Worm (Caenorhabditis elegans): ENCODE data around the gene irld-60.

The irld-60 gene

DNA sequence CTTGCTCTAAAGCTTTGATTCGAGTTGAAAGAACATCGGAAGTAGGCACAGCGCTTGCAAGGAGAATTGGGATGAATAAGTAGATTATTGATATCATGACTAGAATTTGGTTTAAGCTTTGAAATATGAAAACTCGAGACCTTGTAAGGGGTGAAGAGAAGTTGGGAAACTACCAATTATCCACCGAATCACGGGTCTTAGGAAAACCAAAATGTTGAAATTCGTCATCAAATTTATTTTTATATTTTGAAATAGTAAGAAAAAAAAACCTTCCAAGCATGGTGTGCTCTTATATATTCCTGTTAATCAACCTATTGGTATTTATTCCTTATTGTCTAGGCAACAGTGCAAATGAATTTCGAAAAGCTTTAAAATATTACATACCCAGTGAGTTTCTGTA, at the start of gene irld-60, which contains the start of gene irld-20:
Gene irld-60 (minus strand): TSS at position 101 of the 400 bp plus-strand sequence.
Gene irld-20 (plus strand): TSS at position 279 of the 400 bp plus-strand sequence.
- TF ChIP-seq egl-27 (tag; optimal IDR thresholded peaks at IDR 0.05) (no peak), ZK546.5 (tag; optimal IDR thresholded peaks at IDR 0.05) (no peak), ztf-1 (GFP tag; conservative IDR thresholded peaks at IDR 0.05) (no peak), nhr-6 (tag; optimal IDR thresholded peaks at IDR 0.05) (no peak), unc-62 (GFP tag; optimal IDR thresholded peaks at IDR 0.05) (no peak), R02D3.7 (tag; optimal IDR thresholded peaks at IDR 0.05) (no peak), snpc-4 (tag; optimal IDR thresholded peaks at IDR 0.05) (no peak), nhr-129 (tag; optimal IDR thresholded peaks at IDR 0.05) (no peak), crh-2 (tag; optimal IDR thresholded peaks at IDR 0.05) (no peak), sma-3 (GFP tag; optimal IDR thresholded peaks at IDR 0.05) (no peak), ztf-4 (tag; optimal IDR thresholded peaks at IDR 0.05) (no peak)

DNA sequence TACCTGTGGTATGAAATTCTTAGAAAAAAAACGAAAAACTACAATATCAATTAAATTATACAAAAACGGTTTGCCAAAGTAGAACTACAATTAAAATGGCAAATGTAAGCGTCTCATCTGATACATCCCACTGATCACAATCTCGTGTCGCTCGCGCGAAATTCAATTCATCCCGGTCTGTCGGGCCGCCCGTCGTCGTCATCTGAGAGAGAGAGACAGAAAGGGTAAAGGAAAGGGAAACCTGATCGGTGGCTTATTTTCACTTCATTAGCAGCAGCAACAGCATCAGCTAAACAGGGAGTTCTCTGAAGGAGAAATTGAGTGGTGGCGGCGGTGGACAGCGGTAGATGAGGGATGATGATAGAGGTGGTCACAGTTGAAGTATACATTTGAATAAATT, 49.8 kb upstream of the irld-60 start:
- peak; percentile 56 for TF ChIP-seq sem-4 (tag; optimal IDR thresholded peaks at IDR 0.05)
- peak; percentile 47 for TF ChIP-seq fos-1 (tag; optimal IDR thresholded peaks at IDR 0.05)
- TF ChIP-seq snpc-4 (tag; optimal IDR thresholded peaks at IDR 0.05) = no peak
- TF ChIP-seq blmp-1 (tag; optimal IDR thresholded peaks at IDR 0.05; ENCODE audit: insufficient read depth) = peak; percentile 93
- no peak for TF ChIP-seq C34F6.9 (tag; optimal IDR thresholded peaks at IDR 0.05)
- peak; percentile 58 for TF ChIP-seq ceh-16 (tag; optimal IDR thresholded peaks at IDR 0.05)
- TF ChIP-seq ztf-11 (tag; optimal IDR thresholded peaks at IDR 0.05) = no peak
- no peak for TF ChIP-seq sma-9 (GFP tag; optimal IDR thresholded peaks at IDR 0.05)
- TF ChIP-seq sma-9 (tag; optimal IDR thresholded peaks at IDR 0.05) = no peak
- TF ChIP-seq nhr-25 (tag; optimal IDR thresholded peaks at IDR 0.05) = peak; percentile 18

DNA sequence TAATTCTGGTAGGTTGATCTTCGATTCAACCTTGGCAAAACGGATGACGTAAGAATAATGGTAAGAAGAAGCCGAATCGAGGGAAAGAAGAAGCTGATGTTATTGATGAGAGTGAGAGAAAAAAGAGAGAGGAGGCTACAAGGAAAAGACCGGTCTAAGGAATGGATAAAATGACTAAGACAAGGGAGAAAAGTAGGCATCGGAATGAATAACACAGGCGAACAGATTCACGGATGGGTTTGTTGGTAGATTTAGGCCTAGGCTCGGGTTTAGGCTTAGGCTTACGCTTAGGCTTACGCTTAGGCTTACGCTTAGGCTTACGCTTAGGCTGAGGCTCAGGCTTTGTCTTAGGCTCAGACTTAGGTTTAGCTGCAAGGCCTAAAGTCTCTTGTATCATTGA, 47.7 kb upstream of the irld-60 start, which contains the start of gene agmo-1:
Gene agmo-1 (minus strand): TSS at position 101 of the 400 bp plus-strand sequence.
- no peak for TF ChIP-seq nhr-10 (tag; optimal IDR thresholded peaks at IDR 0.05)
- no peak for TF ChIP-seq nhr-25 (tag; optimal IDR thresholded peaks at IDR 0.05)
- TF ChIP-seq nhr-77 (tag; optimal IDR thresholded peaks at IDR 0.05) = no peak
- TF ChIP-seq fos-1 (tag; optimal IDR thresholded peaks at IDR 0.05) = no peak
- no peak for TF ChIP-seq mab-5 (tag; optimal IDR thresholded peaks at IDR 0.05)
- TF ChIP-seq aly-2 (tag; optimal IDR thresholded peaks at IDR 0.05) = no peak
- TF ChIP-seq lin-13 (GFP tag; optimal IDR thresholded peaks at IDR 0.05) = no peak
- no peak for TF ChIP-seq egl-27 (tag; optimal IDR thresholded peaks at IDR 0.05)
- no peak for TF ChIP-seq ztf-11 (tag; optimal IDR thresholded peaks at IDR 0.05)
- TF ChIP-seq ceh-82 (tag; optimal IDR thresholded peaks at IDR 0.05) = no peak
- no peak for TF ChIP-seq unc-62 (GFP tag; optimal IDR thresholded peaks at IDR 0.05)

DNA sequence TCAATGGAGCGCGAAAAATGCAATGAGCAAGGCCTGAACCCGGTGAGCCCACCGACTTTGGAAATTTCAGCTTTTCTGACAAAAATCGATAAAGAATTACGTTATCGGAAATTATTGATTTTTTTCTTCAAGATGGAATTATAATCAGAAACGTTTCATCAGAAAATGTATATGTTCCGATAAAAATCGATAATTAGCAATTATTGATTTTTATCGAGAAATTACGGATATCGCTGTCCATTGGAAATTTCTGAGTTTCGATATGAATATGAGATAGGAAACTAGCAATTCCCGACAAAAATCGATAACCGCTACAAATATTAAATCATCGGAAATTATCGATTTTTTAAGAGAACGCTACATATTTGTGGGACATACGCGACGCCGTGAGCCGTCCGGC, 43.5 kb upstream of the irld-60 start:
- TF ChIP-seq F13H6.1 (tag; optimal IDR thresholded peaks at IDR 0.05) = no peak
- no peak for TF ChIP-seq nhr-77 (tag; optimal IDR thresholded peaks at IDR 0.05)
- no peak for TF ChIP-seq lin-39 (tag; optimal IDR thresholded peaks at IDR 0.05)
- no peak for TF ChIP-seq ztf-4 (tag; optimal IDR thresholded peaks at IDR 0.05)
- no peak for TF ChIP-seq skn-1 (tag; optimal IDR thresholded peaks at IDR 0.05)
- no peak for TF ChIP-seq egl-27 (tag; optimal IDR thresholded peaks at IDR 0.05)
- no peak for TF ChIP-seq sma-9 (GFP tag; optimal IDR thresholded peaks at IDR 0.05)
- no peak for TF ChIP-seq sma-9 (tag; optimal IDR thresholded peaks at IDR 0.05)
- no peak for TF ChIP-seq nhr-6 (tag; optimal IDR thresholded peaks at IDR 0.05)
- no peak for TF ChIP-seq ZK546.5 (tag; optimal IDR thresholded peaks at IDR 0.05)

- TF ChIP-seq unc-39 (tag; optimal IDR thresholded peaks at IDR 0.05) = no peak
- no peak for TF ChIP-seq unc-55 (GFP tag; optimal IDR thresholded peaks at IDR 0.05)
- no peak for TF ChIP-seq fos-1 (tag; optimal IDR thresholded peaks at IDR 0.05)
- no peak for TF ChIP-seq alr-1 (tag; optimal IDR thresholded peaks at IDR 0.05)
- TF ChIP-seq mdl-1 (tag; optimal IDR thresholded peaks at IDR 0.05) = no peak
- TF ChIP-seq nhr-237 (tag; optimal IDR thresholded peaks at IDR 0.05) = no peak
- TF ChIP-seq mab-5 (tag; optimal IDR thresholded peaks at IDR 0.05) = no peak
- no peak for TF ChIP-seq nhr-11 (tag; optimal IDR thresholded peaks at IDR 0.05)
- TF ChIP-seq nhr-77 (tag; optimal IDR thresholded peaks at IDR 0.05) = no peak
- no peak for TF ChIP-seq nhr-129 (tag; optimal IDR thresholded peaks at IDR 0.05)
- TF ChIP-seq zag-1 (tag; optimal IDR thresholded peaks at IDR 0.05) = no peak
- no peak for TF ChIP-seq lin-11 (tag; optimal IDR thresholded peaks at IDR 0.05)
- TF ChIP-seq elt-1 (tag; optimal IDR thresholded peaks at IDR 0.05) = no peak
- TF ChIP-seq mbf-1 (tag; optimal IDR thresholded peaks at IDR 0.05) = no peak
- no peak for TF ChIP-seq ceh-82 (tag; optimal IDR thresholded peaks at IDR 0.05)
- no peak for TF ChIP-seq elt-3 (tag; optimal IDR thresholded peaks at IDR 0.05)
- no peak for TF ChIP-seq sma-3 (GFP tag; optimal IDR thresholded peaks at IDR 0.05)
- TF ChIP-seq ztf-1 (GFP tag; conservative IDR thresholded peaks at IDR 0.05) = no peak
- no peak for TF ChIP-seq lin-13 (GFP tag; optimal IDR thresholded peaks at IDR 0.05)
- TF ChIP-seq nhr-23 (tag; optimal IDR thresholded peaks at IDR 0.05) = no peak
These were observed 38.7 kb upstream of the irld-60 start, which contains the start of gene BE10.1 for ce11 chrIII:12789420-12789819. BE10.1 (minus strand) TSS chrIII:12789520.

Measured in whole organism, L2 larva.